Worm (Caenorhabditis elegans) whole organism, mixed stage, embryonic: ENCODE measurements around the gene E02C12.19.

Experiments
- M03D4.4 ChIP-seq: sonication (generic microtip); optimal IDR thresholded peaks from 2 replicates; lab custom pipeline; 2017; ENCODE audit warnings: mild to moderate bottlenecking, missing genetic modification characterization, missing compliant biosample characterization
- bed-3 ChIP-seq: fragments of 200-800 bp; sonication (Bioruptor generic); optimal IDR thresholded peaks from 3 replicates; lab custom pipeline; 2018; ENCODE audit warnings: mild to moderate bottlenecking, missing genetic modification characterization, moderate library complexity, missing compliant biosample characterization
- blmp-1 ChIP-seq: fragments of 150-350 bp; optimal IDR thresholded peaks from 2 replicates; lab custom pipeline; 2014; ENCODE audit warnings: missing biosample characterization, missing genetic modification characterization
- ceh-39 ChIP-seq: fragments of 150-350 bp; optimal IDR thresholded peaks from 2 replicates; lab custom pipeline; 2014; ENCODE audit warnings: missing biosample characterization, missing genetic modification characterization
- ceh-43 ChIP-seq: fragments of 200-800 bp; sonication (Bioruptor generic); optimal IDR thresholded peaks from 2 replicates; lab custom pipeline; 2018; ENCODE audit warnings: mild to moderate bottlenecking, missing genetic modification characterization, moderate library complexity, missing compliant biosample characterization
- ceh-83 ChIP-seq: fragments of 200-800 bp; sonication (Bioruptor generic); optimal IDR thresholded peaks from 2 replicates; lab custom pipeline; 2018; ENCODE audit warnings: mild to moderate bottlenecking, missing genetic modification characterization, missing compliant biosample characterization
- ces-1 ChIP-seq: fragments of 150-350 bp; optimal IDR thresholded peaks from 2 replicates; lab custom pipeline; 2014; ENCODE audit warnings: missing biosample characterization, missing genetic modification reagents, missing genetic modification characterization
- cnd-1 ChIP-seq: fragments of 200-800 bp; sonication (Bioruptor generic); optimal IDR thresholded peaks from 2 replicates; lab custom pipeline; 2018; ENCODE audit warnings: mild to moderate bottlenecking, missing genetic modification characterization, missing compliant biosample characterization
- drap-1 ChIP-seq: fragments of 200-800 bp; sonication (Bioruptor generic); optimal IDR thresholded peaks from 3 replicates; lab custom pipeline; 2018; ENCODE audit warnings: mild to moderate bottlenecking, missing genetic modification characterization, missing compliant biosample characterization
- elt-1 ChIP-seq: sonication (generic microtip); optimal IDR thresholded peaks from 2 replicates; lab custom pipeline; 2017; ENCODE audit warnings: missing genetic modification characterization, mild to moderate bottlenecking, missing compliant biosample characterization, antibody characterized with exemption, moderate library complexity, borderline replicate concordance; ENCODE audit not compliant: insufficient read depth
- elt-3 ChIP-seq: fragments of 150-350 bp; optimal IDR thresholded peaks from 2 replicates; lab custom pipeline; 2014; ENCODE audit warnings: missing biosample characterization, missing genetic modification characterization
- flh-1 ChIP-seq: fragments of 200-800 bp; sonication (Bioruptor generic); optimal IDR thresholded peaks from 2 replicates; lab custom pipeline; 2018; ENCODE audit warnings: mild to moderate bottlenecking, missing genetic modification characterization, moderate library complexity, missing compliant biosample characterization
- ham-2 ChIP-seq: fragments of 200-800 bp; sonication (Bioruptor generic); optimal IDR thresholded peaks from 2 replicates; lab custom pipeline; 2018; ENCODE audit warnings: mild to moderate bottlenecking, missing genetic modification characterization, missing compliant biosample characterization
- lin-13 ChIP-seq: fragments of 150-350 bp; optimal IDR thresholded peaks from 2 replicates; lab custom pipeline; 2014; ENCODE audit warnings: missing biosample characterization, missing genetic modification characterization
- lin-32 ChIP-seq: fragments of 200-800 bp; sonication (Bioruptor generic); optimal IDR thresholded peaks from 2 replicates; lab custom pipeline; 2018; ENCODE audit warnings: mild to moderate bottlenecking, missing genetic modification characterization, missing compliant biosample characterization
- lsy-2 ChIP-seq: fragments of 150-350 bp; optimal IDR thresholded peaks from 2 replicates; lab custom pipeline; 2014; ENCODE audit warnings: missing biosample characterization, missing genetic modification characterization
- mab-5 ChIP-seq: fragments of 150-350 bp; optimal IDR thresholded peaks from 2 replicates; lab custom pipeline; 2014; ENCODE audit warnings: missing biosample characterization, missing genetic modification characterization
- mep-1 ChIP-seq: fragments of 150-350 bp; optimal IDR thresholded peaks from 2 replicates; lab custom pipeline; 2017; ENCODE audit warnings: missing biosample characterization, missing genetic modification reagents, missing genetic modification characterization, inconsistent platforms
- mls-2 ChIP-seq: sonication (generic microtip); optimal IDR thresholded peaks from 2 replicates; lab custom pipeline; 2016; ENCODE audit warnings: mild to moderate bottlenecking, missing genetic modification characterization, moderate library complexity, missing compliant biosample characterization
- nhr-12 ChIP-seq: fragments of 150-350 bp; optimal IDR thresholded peaks from 2 replicates; lab custom pipeline; 2014; ENCODE audit warnings: missing biosample characterization, missing genetic modification characterization
- nhr-2 ChIP-seq: fragments of 150-350 bp; optimal IDR thresholded peaks from 2 replicates; lab custom pipeline; 2014; ENCODE audit warnings: missing biosample characterization, missing genetic modification characterization
- nhr-237 ChIP-seq: fragments of 150-350 bp; optimal IDR thresholded peaks from 2 replicates; lab custom pipeline; 2014; ENCODE audit warnings: missing biosample characterization, missing genetic modification characterization
- nhr-28 ChIP-seq: fragments of 150-350 bp; optimal IDR thresholded peaks from 2 replicates; lab custom pipeline; 2014; ENCODE audit warnings: missing biosample characterization, missing genetic modification characterization
- nhr-76 ChIP-seq: sonication (generic microtip); optimal IDR thresholded peaks from 2 replicates; lab custom pipeline; 2017; ENCODE audit warnings: missing biosample characterization, missing genetic modification characterization
- pha-4 ChIP-seq: fragments of 150-350 bp; optimal IDR thresholded peaks from 2 replicates; lab custom pipeline; 2018; ENCODE audit warnings: missing biosample characterization, missing genetic modification reagents, missing genetic modification characterization
- sem-2 ChIP-seq: fragments of 200-800 bp; sonication (Bioruptor generic); optimal IDR thresholded peaks from 2 replicates; lab custom pipeline; 2018; ENCODE audit warnings: mild to moderate bottlenecking, missing genetic modification characterization, missing compliant biosample characterization
- snpc-4 ChIP-seq: fragments of 150-350 bp; optimal IDR thresholded peaks from 2 replicates; lab custom pipeline; 2014; ENCODE audit warnings: missing biosample characterization, missing genetic modification characterization
- tbx-8 ChIP-seq: fragments of 200-800 bp; sonication (Bioruptor generic); optimal IDR thresholded peaks from 2 replicates; lab custom pipeline; 2018; ENCODE audit warnings: mild to moderate bottlenecking, missing genetic modification characterization, moderate library complexity, missing compliant biosample characterization
- unc-120 ChIP-seq: sonication (generic microtip); optimal IDR thresholded peaks from 2 replicates; lab custom pipeline; 2017; ENCODE audit warnings: missing genetic modification characterization, missing compliant biosample characterization; ENCODE audit not compliant: poor library complexity, severe bottlenecking
- unc-39 ChIP-seq: fragments of 150-350 bp; optimal IDR thresholded peaks from 2 replicates; lab custom pipeline; 2014; ENCODE audit warnings: missing biosample characterization, missing genetic modification characterization
- unc-62 ChIP-seq: fragments of 150-350 bp; optimal IDR thresholded peaks from 2 replicates; lab custom pipeline; 2014; ENCODE audit warnings: missing biosample characterization, missing genetic modification reagents, missing genetic modification characterization
- zip-8 ChIP-seq: fragments of 150-350 bp; optimal IDR thresholded peaks from 2 replicates; lab custom pipeline; 2014; ENCODE audit warnings: missing biosample characterization, missing genetic modification characterization
- ztf-11 ChIP-seq: fragments of 150-350 bp; optimal IDR thresholded peaks from 2 replicates; lab custom pipeline; 2014; ENCODE audit warnings: missing biosample characterization, missing genetic modification characterization

Gene E02C12.19

DNA sequence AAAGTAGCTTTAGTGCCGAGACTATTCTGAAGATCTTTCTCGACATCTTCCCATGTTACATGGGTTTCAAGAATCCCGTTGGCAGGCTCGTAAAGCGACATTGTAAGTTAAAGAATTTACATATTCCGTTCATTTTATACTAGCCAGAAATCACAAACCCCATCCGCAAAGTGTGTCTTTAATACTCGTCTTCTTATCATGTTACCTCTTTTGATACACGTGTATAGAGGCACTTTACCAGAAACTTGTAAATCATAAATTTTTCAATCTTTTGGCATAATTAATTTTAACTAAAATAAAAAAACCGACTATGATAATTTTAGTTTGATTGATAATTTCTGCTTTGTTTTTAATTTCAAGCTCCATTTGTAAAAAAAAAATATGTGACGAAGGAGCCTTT, 5.3 kb downstream of the E02C12.19 start, which contains the start of gene E02C12.6:
E02C12.6 (minus strand) TSS at position 101 of the 400 bp plus-strand sequence.
- no peak for TF ChIP-seq mls-2 (tag; lab: Kevin White, UChicago)
- TF ChIP-seq lin-13: no peak
- no peak for TF ChIP-seq mep-1 (tag; lab: Kevin White, UChicago)

ce11 chrV:9359674-9360073, 16.6 kb downstream of the E02C12.19 start, which contains the start of gene gpa-3:
TSS of gene gpa-3 (minus strand) at chrV:9359774.
- TF ChIP-seq nhr-76 (tag; lab: Kevin White, UChicago) (no peak), unc-120 (no peak), lsy-2 (tag; lab: Kevin White, UChicago) (no peak), pha-4 (no peak), nhr-28 (no peak), mep-1 (tag; lab: Kevin White, UChicago) (no peak), mab-5 (tag; lab: Kevin White, UChicago) (no peak), ceh-83 (no peak), M03D4.4 (no peak), unc-62 (GFP tag; lab: Kevin White, UChicago) (no peak), ztf-11 (tag; lab: Kevin White, UChicago) (no peak), tbx-8 (no peak)

DNA sequence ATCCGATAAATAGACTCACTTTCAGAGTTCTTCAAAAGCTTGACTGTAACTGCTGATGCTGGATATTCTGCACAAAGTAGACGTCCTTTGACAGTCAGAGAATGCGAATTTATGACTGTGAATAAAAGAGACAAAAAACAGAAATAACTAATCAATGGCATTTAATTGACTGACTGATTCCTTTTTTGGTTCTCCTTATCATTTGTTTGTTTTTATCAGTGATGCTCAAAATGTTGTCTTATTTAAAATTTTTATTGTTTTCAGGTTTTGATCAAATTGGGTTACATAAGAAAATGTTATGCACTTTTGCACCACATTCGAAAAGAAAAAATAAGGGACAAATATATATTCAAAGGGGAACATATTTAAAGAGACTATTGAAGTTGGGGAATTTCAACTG, 20.0 kb downstream of the E02C12.19 start, which contains the start of gene ttr-49:
ttr-49 (minus strand) TSS at position 171 of the 400 bp plus-strand sequence.
- TF ChIP-seq cnd-1 (tag; lab: Kevin White, UChicago) (no peak), nhr-76 (tag; lab: Kevin White, UChicago) (no peak), unc-39 (tag; lab: Kevin White, UChicago) (no peak), unc-120 (no peak), ceh-43 (GFP tag; lab: Kevin White, UChicago) (no peak), blmp-1 (no peak), flh-1 (no peak), sem-2 (GFP tag; lab: Kevin White, UChicago) (no peak), mls-2 (tag; lab: Kevin White, UChicago) (no peak)

ce11 chrV:9355371-9355770, 20.9 kb downstream of the E02C12.19 start, which contains the start of gene ttr-40:
TSS of gene ttr-40 (minus strand) at chrV:9355471.
- TF ChIP-seq unc-39 (tag; lab: Kevin White, UChicago) (no peak), tbx-8 (no peak), ceh-83 (no peak), nhr-237 (tag; lab: Kevin White, UChicago) (no peak), ham-2 (GFP tag; lab: Kevin White, UChicago) (no peak), lin-13 (no peak), nhr-28 (no peak), sem-2 (GFP tag; lab: Kevin White, UChicago) (no peak), drap-1 (GFP tag; lab: Kevin White, UChicago) (no peak), lsy-2 (tag; lab: Kevin White, UChicago) (no peak)

DNA sequence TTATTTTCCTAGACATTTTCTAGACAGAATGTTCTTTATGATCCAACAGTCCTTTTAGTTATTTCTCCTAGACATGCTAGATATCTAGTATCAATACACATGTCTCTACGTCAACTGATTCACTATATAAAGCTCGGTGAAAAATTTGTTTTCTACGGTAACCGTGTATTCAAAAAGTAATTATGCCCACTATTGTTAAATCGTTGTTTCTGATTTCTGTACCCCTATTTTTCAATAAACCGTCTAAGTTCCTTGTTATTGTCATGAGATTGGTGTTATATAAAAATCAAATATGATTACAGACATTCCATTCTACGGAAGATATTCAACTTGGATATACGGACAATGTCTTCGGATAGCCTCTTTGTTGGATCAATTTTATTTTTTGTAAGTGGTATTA, 23.4 kb downstream of the E02C12.19 start, which contains the start of gene srx-46:
srx-46 (plus strand) TSS at position 301 of the 400 bp plus-strand sequence.
- TF ChIP-seq nhr-76 (tag; lab: Kevin White, UChicago) (no peak), ces-1 (GFP tag; lab: Kevin White, UChicago) (no peak), lsy-2 (tag; lab: Kevin White, UChicago) (no peak), bed-3 (no peak), flh-1 (no peak), ceh-83 (no peak), snpc-4 (no peak)

DNA sequence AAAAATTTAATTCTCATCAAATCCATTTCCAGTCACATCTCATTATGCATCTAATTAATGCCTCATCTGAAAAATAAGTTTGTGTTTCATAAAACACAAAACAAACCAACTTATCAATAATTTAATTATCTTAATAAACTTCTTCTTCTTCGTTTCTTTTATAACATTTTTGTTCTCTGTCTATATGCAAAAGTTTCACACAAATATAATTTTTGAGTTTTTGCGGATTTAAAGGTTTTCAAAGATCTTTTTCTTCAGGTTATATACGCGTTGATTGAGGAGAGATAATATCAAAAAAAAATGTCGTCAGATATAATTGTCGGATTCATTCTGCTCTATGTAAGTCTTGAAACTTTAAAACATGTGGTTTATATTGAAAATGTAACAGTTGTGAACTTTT, 26.6 kb downstream of the E02C12.19 start, which contains the start of gene srx-47:
srx-47 (plus strand) TSS at position 301 of the 400 bp plus-strand sequence.
- no peak for TF ChIP-seq lin-32
- TF ChIP-seq ztf-11 (tag; lab: Kevin White, UChicago): no peak
- TF ChIP-seq lsy-2 (tag; lab: Kevin White, UChicago): no peak
- TF ChIP-seq nhr-28: no peak
- no peak for TF ChIP-seq sem-2 (GFP tag; lab: Kevin White, UChicago)
- TF ChIP-seq ham-2 (GFP tag; lab: Kevin White, UChicago): no peak

- TF ChIP-seq pha-4: peak; percentile 45
- TF ChIP-seq blmp-1: no peak
- TF ChIP-seq ces-1 (GFP tag; lab: Kevin White, UChicago): peak; percentile 83
- TF ChIP-seq zip-8 (tag; lab: Kevin White, UChicago): no peak
- TF ChIP-seq nhr-12 (tag; lab: Kevin White, UChicago): no peak
- peak; percentile 48 for TF ChIP-seq nhr-237 (tag; lab: Kevin White, UChicago)
- TF ChIP-seq cnd-1 (tag; lab: Kevin White, UChicago): no peak
- TF ChIP-seq nhr-2: no peak
- TF ChIP-seq elt-1 (tag; lab: Kevin White, UChicago): no peak
- no peak for TF ChIP-seq mls-2 (tag; lab: Kevin White, UChicago)
- TF ChIP-seq mep-1 (tag; lab: Kevin White, UChicago): peak; percentile 65
- no peak for TF ChIP-seq flh-1
- TF ChIP-seq elt-3 (tag; lab: Kevin White, UChicago): no peak
- TF ChIP-seq mab-5 (tag; lab: Kevin White, UChicago): no peak
- peak; percentile 91 for TF ChIP-seq ceh-39
- peak; percentile 2 for TF ChIP-seq lin-13
- TF ChIP-seq tbx-8: no peak
- peak; percentile 75 for TF ChIP-seq lsy-2 (tag; lab: Kevin White, UChicago)
- TF ChIP-seq unc-120: no peak
Measured at ce11 chrV:9346804-9347203, 29.5 kb downstream of the E02C12.19 start, which contains the start of the genes K07B1.7 and try-5. TSS of gene K07B1.7 (minus strand) at chrV:9346962. TSS of gene try-5 (plus strand) at chrV:9347044.
